Fruit fly (Drosophila melanogaster): ENCODE measurements around the gene RhoGAP71E.

- TF ChIP-seq CG8478 (optimal IDR thresholded peaks at IDR 0.05) (no peak), CTCF (optimal IDR thresholded peaks at IDR 0.05) (no peak)
Observed at dm6 chr3L:15541281-15541680, 47.4 kb upstream of the RhoGAP71E start.

All from S2 (cell line).